Fruit fly (Drosophila melanogaster) whole organism, embryonic: ENCODE data around the gene Sps2.
A peak's percentile ranks its signal among the peaks of the same experiment; 100 is the strongest.

Source experiments
- CG10959 ChIP-seq: fragments of 200-800 bp; sonication (Bioruptor generic); IDR thresholded peaks from 2 replicates; pipeline ENCODE4 v1.3.6; 2022; ENCODE audit warnings: missing biosample characterization, missing genetic modification characterization
- CG11398 ChIP-seq: fragments of 200-800 bp; sonication (Bioruptor generic); optimal IDR thresholded peaks from 2 replicates; lab custom pipeline; 2016; ENCODE audit warnings: missing biosample characterization, missing genetic modification characterization
- CG11695 ChIP-seq: fragments of 200-800 bp; sonication (Bioruptor generic); IDR thresholded peaks from 3 replicates; pipeline ENCODE4 v1.3.6; 2022; ENCODE audit warnings: missing biosample characterization, missing genetic modification characterization
- CG12071 ChIP-seq: fragments of 200-800 bp; sonication (Bioruptor generic); optimal IDR thresholded peaks from 3 replicates; lab custom pipeline; 2018; ENCODE audit warnings: missing biosample characterization, mild to moderate bottlenecking, missing genetic modification characterization
- CG12219 ChIP-seq: fragments of 200-800 bp; sonication (Bioruptor generic); optimal IDR thresholded peaks from 3 replicates; lab custom pipeline; 2018; ENCODE audit warnings: missing biosample characterization, mild to moderate bottlenecking, missing genetic modification characterization
- CG13624 ChIP-seq: fragments of 200-800 bp; sonication (Bioruptor generic); optimal IDR thresholded peaks from 2 replicates; lab custom pipeline; 2016; ENCODE audit warnings: missing biosample characterization, missing genetic modification characterization
- CG13775 ChIP-seq: fragments of 200-800 bp; sonication (Bioruptor generic); optimal IDR thresholded peaks from 3 replicates; lab custom pipeline; 2017; ENCODE audit warnings: missing biosample characterization, mild to moderate bottlenecking, missing genetic modification characterization
- CG17359 ChIP-seq: fragments of 200-800 bp; sonication (Bioruptor generic); optimal IDR thresholded peaks from 3 replicates; lab custom pipeline; 2018; ENCODE audit warnings: missing biosample characterization, mild to moderate bottlenecking, missing genetic modification characterization, moderate library complexity
- CG18599 ChIP-seq: fragments of 200-800 bp; sonication (Bioruptor generic); optimal IDR thresholded peaks from 3 replicates; lab custom pipeline; 2017; ENCODE audit warnings: missing biosample characterization, missing genetic modification characterization, mild to moderate bottlenecking, moderate library complexity, missing genetic modification reagents
- CG2129 ChIP-seq: fragments of 200-800 bp; sonication (Bioruptor generic); IDR thresholded peaks from 2 replicates; pipeline ENCODE4 v1.3.6; 2022; ENCODE audit warnings: missing biosample characterization, missing genetic modification characterization; ENCODE audit not compliant: partially characterized antibody
- CG31224 ChIP-seq: fragments of 200-800 bp; sonication (Bioruptor generic); IDR thresholded peaks from 2 replicates; pipeline ENCODE4 v1.3.6; 2022; ENCODE audit warnings: missing biosample characterization, missing genetic modification characterization
- CG4617 ChIP-seq: fragments of 200-800 bp; sonication (Bioruptor generic); optimal IDR thresholded peaks from 3 replicates; lab custom pipeline; 2016; ENCODE audit warnings: missing biosample characterization, missing genetic modification characterization, borderline replicate concordance
- CG5180 ChIP-seq: fragments of 200-800 bp; sonication (Bioruptor generic); optimal IDR thresholded peaks from 3 replicates; lab custom pipeline; 2017; ENCODE audit warnings: missing biosample characterization, missing genetic modification characterization, mild to moderate bottlenecking, moderate library complexity, missing genetic modification reagents
- CG7372 ChIP-seq: fragments of 200-800 bp; sonication (Bioruptor generic); IDR thresholded peaks from 2 replicates; pipeline ENCODE4 v1.3.6; 2022; ENCODE audit warnings: missing biosample characterization, missing genetic modification characterization
- CG8765 ChIP-seq: fragments of 200-800 bp; sonication (Bioruptor generic); IDR thresholded peaks from 2 replicates; pipeline ENCODE4 v1.3.6; 2022; ENCODE audit warnings: missing biosample characterization, missing genetic modification characterization
- CG8924 ChIP-seq: fragments of 200-800 bp; optimal IDR thresholded peaks from 3 replicates; lab custom pipeline; 2019; ENCODE audit warnings: missing biosample characterization, mild to moderate bottlenecking, missing genetic modification characterization, moderate library complexity
- CoRest ChIP-seq: fragments of 200-800 bp; sonication (Bioruptor generic); optimal IDR thresholded peaks from 3 replicates; lab custom pipeline; 2018; ENCODE audit warnings: missing biosample characterization, mild to moderate bottlenecking, missing genetic modification characterization, moderate library complexity
- Dfd ChIP-seq, 2 experiments: fragments of >200 bp; optimal IDR thresholded peaks; 2 replicates each; lab custom pipeline; 2017; ENCODE audit warnings: missing biosample characterization in 2 of 2, missing genetic modification characterization in 2 of 2
- E2f2 ChIP-seq: fragments of 200-800 bp; sonication (Bioruptor generic); IDR thresholded peaks from 2 replicates; pipeline ENCODE4 v1.3.6; 2022; ENCODE audit warnings: missing biosample characterization, missing genetic modification characterization
- Eip74EF ChIP-seq, 2 experiments: fragments of 200-800 bp in 1 of 2; fragments of >200 bp in 1 of 2; sonication (Bioruptor generic) in 1 of 2; optimal IDR thresholded peaks; 2 replicates each; lab custom pipeline; 2017 to 2019; ENCODE audit warnings: missing biosample characterization in 2 of 2, missing genetic modification characterization in 2 of 2, mild to moderate bottlenecking in 1 of 2, moderate library complexity in 1 of 2
- Hr51 ChIP-seq, 2 experiments: fragments of 200-800 bp; sonication (Bioruptor generic); optimal IDR thresholded peaks; 2 replicates in 1 of 2; 3 replicates in 1 of 2; lab custom pipeline; 2016 to 2018; ENCODE audit warnings: missing biosample characterization in 2 of 2, missing genetic modification characterization in 2 of 2, mild to moderate bottlenecking in 1 of 2, moderate library complexity in 1 of 2
- MTF-1 ChIP-seq: fragments of 200-800 bp; sonication (Bioruptor generic); optimal IDR thresholded peaks from 2 replicates; lab custom pipeline; 2018; ENCODE audit warnings: missing biosample characterization, mild to moderate bottlenecking, missing genetic modification characterization, borderline replicate concordance
- Med ChIP-seq: fragments of 200-800 bp; sonication (Bioruptor generic); peaks from one replicate; lab custom pipeline; 2016; ENCODE audit warnings: missing biosample characterization, missing genetic modification characterization, mild to moderate bottlenecking, inconsistent platforms, moderate library complexity
- Myb ChIP-seq: fragments of 200-800 bp; sonication (Bioruptor generic); optimal IDR thresholded peaks from 2 replicates; lab custom pipeline; 2016; ENCODE audit warnings: missing biosample characterization, missing genetic modification characterization
- Nf-YB ChIP-seq: fragments of 200-800 bp; sonication (Bioruptor generic); optimal IDR thresholded peaks from 3 replicates; lab custom pipeline; 2019; ENCODE audit warnings: missing biosample characterization, mild to moderate bottlenecking, missing genetic modification characterization, moderate library complexity
- Pdp1 ChIP-seq, 2 experiments: fragments of 200-800 bp; sonication (Bioruptor generic); optimal IDR thresholded peaks; 3 replicates each; lab custom pipeline; 2016; ENCODE audit warnings: missing biosample characterization in 2 of 2, missing genetic modification characterization in 2 of 2, mild to moderate bottlenecking in 1 of 2, moderate library complexity in 1 of 2
- Sry-β ChIP-seq: fragments of 200-800 bp; sonication (Bioruptor generic); optimal IDR thresholded peaks from 2 replicates; lab custom pipeline; 2018; ENCODE audit warnings: missing biosample characterization, mild to moderate bottlenecking, missing genetic modification characterization, moderate library complexity
- ase ChIP-seq: fragments of 200-800 bp; sonication (Bioruptor generic); IDR thresholded peaks from 3 replicates; pipeline ENCODE4 v1.3.6; 2022; ENCODE audit warnings: missing biosample characterization, missing genetic modification characterization
- cato ChIP-seq: fragments of 200-800 bp; sonication (Bioruptor generic); optimal IDR thresholded peaks from 2 replicates; lab custom pipeline; 2016; ENCODE audit warnings: missing biosample characterization, missing genetic modification characterization, borderline replicate concordance
- crol ChIP-seq: fragments of 200-800 bp; sonication (Bioruptor generic); IDR thresholded peaks from 2 replicates; pipeline ENCODE4 v1.3.6; 2022; ENCODE audit warnings: missing biosample characterization, missing genetic modification characterization
- dmrt99B ChIP-seq: fragments of 200-800 bp; sonication (Bioruptor generic); optimal IDR thresholded peaks from 2 replicates; lab custom pipeline; 2018; ENCODE audit warnings: missing biosample characterization, mild to moderate bottlenecking, missing genetic modification characterization, moderate library complexity
- eve ChIP-seq, 2 experiments: fragments of >200 bp; optimal IDR thresholded peaks; 2 replicates each; lab custom pipeline; 2017; ENCODE audit warnings: missing biosample characterization in 2 of 2, missing genetic modification characterization in 2 of 2
- exex ChIP-seq: fragments of 200-800 bp; sonication (Bioruptor generic); optimal IDR thresholded peaks from 4 replicates; lab custom pipeline; 2018; ENCODE audit warnings: missing biosample characterization, mild to moderate bottlenecking, missing genetic modification characterization, moderate library complexity
- fd102C ChIP-seq: fragments of 200-800 bp; sonication (Bioruptor generic); optimal IDR thresholded peaks from 2 replicates; lab custom pipeline; 2018; ENCODE audit warnings: missing biosample characterization, mild to moderate bottlenecking, missing genetic modification characterization, moderate library complexity
- ftz-f1 ChIP-seq: fragments of 200-800 bp; sonication (Bioruptor generic); optimal IDR thresholded peaks from 2 replicates; lab custom pipeline; 2016; ENCODE audit warnings: missing biosample characterization, missing genetic modification characterization
- gcm2 ChIP-seq: fragments of 200-800 bp; sonication (Bioruptor generic); optimal IDR thresholded peaks from 2 replicates; lab custom pipeline; 2016; ENCODE audit warnings: missing biosample characterization, missing genetic modification characterization
- gro ChIP-seq: fragments of 200-800 bp; sonication (Bioruptor generic); optimal IDR thresholded peaks from 2 replicates; lab custom pipeline; 2016; ENCODE audit warnings: missing biosample characterization, missing genetic modification characterization
- ken ChIP-seq: fragments of 200-800 bp; sonication (Bioruptor generic); IDR thresholded peaks from 3 replicates; pipeline ENCODE4 v1.3.6; 2022; ENCODE audit warnings: missing biosample characterization, missing genetic modification characterization
- kni ChIP-seq: fragments of 200-800 bp; sonication (Bioruptor generic); optimal IDR thresholded peaks from 3 replicates; lab custom pipeline; 2017; ENCODE audit warnings: mild to moderate bottlenecking, missing biosample characterization, missing genetic modification reagents, missing genetic modification characterization
- nerfin-1 ChIP-seq: fragments of 200-800 bp; sonication (Bioruptor generic); optimal IDR thresholded peaks from 3 replicates; lab custom pipeline; 2019; ENCODE audit warnings: missing biosample characterization, mild to moderate bottlenecking, missing genetic modification characterization, moderate library complexity
- nerfin-2 ChIP-seq: fragments of 200-800 bp; sonication (Bioruptor generic); IDR thresholded peaks from 2 replicates; pipeline ENCODE4 v1.3.6; 2022; ENCODE audit warnings: missing biosample characterization, missing genetic modification characterization; ENCODE audit not compliant: partially characterized antibody
- p53 ChIP-seq: fragments of 200-800 bp; sonication (Bioruptor generic); optimal IDR thresholded peaks from 2 replicates; lab custom pipeline; 2016; ENCODE audit warnings: missing biosample characterization, missing genetic modification characterization
- pnt ChIP-seq: fragments of 200-800 bp; sonication (Bioruptor generic); optimal IDR thresholded peaks from 3 replicates; lab custom pipeline; 2016; ENCODE audit warnings: missing biosample characterization, missing genetic modification characterization
- pros ChIP-seq: fragments of 200-800 bp; sonication (Bioruptor generic); optimal IDR thresholded peaks from 3 replicates; lab custom pipeline; 2019; ENCODE audit warnings: missing biosample characterization, mild to moderate bottlenecking, missing genetic modification characterization, moderate library complexity
- salm ChIP-seq: fragments of 200-800 bp; sonication (Bioruptor generic); optimal IDR thresholded peaks from 2 replicates; lab custom pipeline; 2018; ENCODE audit warnings: missing biosample characterization, mild to moderate bottlenecking, missing genetic modification characterization
- slou ChIP-seq: fragments of 200-800 bp; sonication (Bioruptor generic); optimal IDR thresholded peaks from 3 replicates; lab custom pipeline; 2016; ENCODE audit warnings: missing biosample characterization, missing genetic modification characterization
- wdn ChIP-seq: fragments of 200-800 bp; sonication (Bioruptor generic); IDR thresholded peaks from 2 replicates; pipeline ENCODE4 v1.3.6; 2022; ENCODE audit warnings: missing biosample characterization, missing genetic modification characterization
- wek ChIP-seq: fragments of 200-800 bp; sonication (Bioruptor generic); optimal IDR thresholded peaks from 3 replicates; lab custom pipeline; 2018; ENCODE audit warnings: missing biosample characterization, mild to moderate bottlenecking, missing genetic modification characterization, moderate library complexity

Sps2 gene

dm6 chr2L:10306518-10307260 lies 35.7 kb upstream of the Sps2 start, which contains the start of the genes CG5390 and CG4968 (continued):
- TF ChIP-seq Hr51 (GFP tag; optimal IDR thresholded peaks at IDR 0.05; lab: Kevin White, UChicago) = peak; percentile 30 to 83
- TF ChIP-seq fd102C (GFP tag; lab: Kevin White, UChicago) = no peak
- TF ChIP-seq CG31224 = peak; percentile 45; the same call in 1 of the 2 replicates
- TF ChIP-seq pros = peak; percentile 61
- TF ChIP-seq CoRest (tag; lab: Kevin White, UChicago) = peak; percentile 79
- no peak for TF ChIP-seq crol (GFP tag; lab: Robert Waterston, UW)
- peak; percentile 66 for TF ChIP-seq CG7372 (GFP tag; lab: Robert Waterston, UW)
- no peak for TF ChIP-seq Dfd (GFP tag; optimal IDR thresholded peaks at IDR 0.05; lab: Kevin White, UChicago)
- TF ChIP-seq MTF-1 (GFP tag; lab: Kevin White, UChicago) = no peak
- TF ChIP-seq Eip74EF (GFP tag; optimal IDR thresholded peaks at IDR 0.05; lab: Kevin White, UChicago) = peak in 1 of 2 experiments; percentile 46
- TF ChIP-seq gro (GFP tag; lab: Kevin White, UChicago) = no peak
- no peak for TF ChIP-seq CG12071 (GFP tag; lab: Kevin White, UChicago)
- TF ChIP-seq ase (GFP tag; lab: Robert Waterston, UW) = peak; percentile 49; the same call in 1 of the 3 replicates
- TF ChIP-seq ken (GFP tag; lab: Robert Waterston, UW) = 0 out of 3 replicates have a peak, but pooled peaks have one; percentile 54
- peak; percentile 58 for TF ChIP-seq salm (tag; lab: Kevin White, UChicago)
- peak; percentile 72 for TF ChIP-seq CG4617 (GFP tag; lab: Kevin White, UChicago)
- TF ChIP-seq CG8924 (tag; lab: Kevin White, UChicago) = peak; percentile 81
- TF ChIP-seq dmrt99B (tag; lab: Kevin White, UChicago) = no peak
- TF ChIP-seq CG18599 = peak; percentile 79
- TF ChIP-seq Myb (GFP tag; lab: Kevin White, UChicago) = peak; percentile 4
- TF ChIP-seq CG13624 (GFP tag; lab: Kevin White, UChicago) = peak; percentile 43
- TF ChIP-seq CG8765 (GFP tag; lab: Robert Waterston, UW) = no peak
- TF ChIP-seq E2f2 (GFP tag; lab: Robert Waterston, UW) = peak; percentile 70
- TF ChIP-seq CG5180 = no peak
- peak; percentile 55 for TF ChIP-seq slou
- TF ChIP-seq Pdp1 (GFP tag; optimal IDR thresholded peaks at IDR 0.05; lab: Kevin White, UChicago) = peak in 1 of 2 experiments; percentile 42
- no peak for TF ChIP-seq p53 (GFP tag; lab: Kevin White, UChicago)
- TF ChIP-seq CG17359 (tag; lab: Kevin White, UChicago) = peak; percentile 72
- peak; percentile 20 for TF ChIP-seq gcm2 (GFP tag; lab: Kevin White, UChicago)
- TF ChIP-seq exex (tag; lab: Kevin White, UChicago) = peak; percentile 48
- TF ChIP-seq nerfin-1 = peak; percentile 60
- TF ChIP-seq Sry-β = peak; percentile 1
- peak; percentile 6 for TF ChIP-seq ftz-f1
- TF ChIP-seq nerfin-2 (GFP tag; lab: Robert Waterston, UW) = no peak
- TF ChIP-seq Med (GFP tag; lab: Kevin White, UChicago) = peak; percentile 87
- TF ChIP-seq CG11695 (GFP tag; lab: Robert Waterston, UW) = peak; percentile 72; the same call in 2 of the 3 replicates
- no peak for TF ChIP-seq pnt (GFP tag; lab: Kevin White, UChicago)
- no peak for TF ChIP-seq wek (GFP tag; lab: Kevin White, UChicago)
- no peak for TF ChIP-seq CG10959
- TF ChIP-seq CG13775 = peak; percentile 55
- TF ChIP-seq CG2129 = no peak
- peak; percentile 37 for TF ChIP-seq CG12219 (GFP tag; lab: Kevin White, UChicago)
- no peak for TF ChIP-seq eve (GFP tag; optimal IDR thresholded peaks at IDR 0.05; lab: Kevin White, UChicago)
- no peak for TF ChIP-seq kni
- TF ChIP-seq cato (GFP tag; lab: Kevin White, UChicago) = peak; percentile 19
- no peak for TF ChIP-seq CG11398
- TF ChIP-seq wdn (GFP tag; lab: Robert Waterston, UW) = peak; percentile 38; the same call in 1 of the 2 replicates
- TF ChIP-seq Nf-YB (GFP tag; lab: Kevin White, UChicago) = peak; percentile 44
